Fruit fly (Drosophila melanogaster) whole organism, pupa: ENCODE data around the gene Vajk2.

Experiments
- CG8159 ChIP-seq: fragments of 200-800 bp; sonication (Bioruptor generic); optimal IDR thresholded peaks from 3 replicates; lab custom pipeline; 2018; ENCODE audit warnings: missing biosample characterization, mild to moderate bottlenecking, missing genetic modification characterization, moderate library complexity
- EcR ChIP-seq: fragments of 200-800 bp; sonication (Bioruptor generic); optimal IDR thresholded peaks from 3 replicates; lab custom pipeline; 2019; ENCODE audit warnings: missing biosample characterization, missing genetic modification characterization, mild to moderate bottlenecking, moderate library complexity, missing genetic modification reagents
- Pif1A ChIP-seq: fragments of 200-800 bp; sonication (Bioruptor generic); optimal IDR thresholded peaks from 3 replicates; lab custom pipeline; 2016; ENCODE audit warnings: missing biosample characterization, missing genetic modification characterization
- Snoo ChIP-seq: fragments of 200-800 bp; sonication (Bioruptor generic); optimal IDR thresholded peaks from 3 replicates; lab custom pipeline; 2017; ENCODE audit warnings: missing biosample characterization, mild to moderate bottlenecking, missing genetic modification characterization, inconsistent platforms

DNA sequence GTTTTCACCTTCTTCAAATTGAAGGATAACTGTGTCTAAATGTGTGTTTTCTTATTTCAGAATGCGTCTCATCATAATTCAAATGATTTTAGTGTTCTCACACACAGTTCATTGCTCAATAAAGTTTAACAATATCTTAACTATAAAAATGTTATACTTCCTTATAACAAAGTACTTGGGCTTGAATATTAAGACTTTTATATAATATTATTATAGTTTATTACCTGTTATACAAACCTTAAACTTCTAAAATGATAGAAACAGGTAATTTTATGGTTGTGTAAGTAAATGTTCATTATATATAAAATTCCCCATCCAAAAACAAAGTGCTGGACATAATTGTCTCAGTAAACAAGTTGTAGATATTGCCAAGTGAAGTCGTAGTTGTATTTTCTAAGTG, 25.5 kb downstream of the Vajk2 start, which contains the start of gene Ance-2:
- TF ChIP-seq EcR (no peak), Snoo (tag; lab: Kevin White, UChicago) (no peak), CG8159 (tag; lab: Kevin White, UChicago) (no peak), Pif1A (GFP tag; lab: Kevin White, UChicago) (no peak)
